Worm (Caenorhabditis elegans): ENCODE data around the gene C17A2.2.

C17A2.2 gene

DNA sequence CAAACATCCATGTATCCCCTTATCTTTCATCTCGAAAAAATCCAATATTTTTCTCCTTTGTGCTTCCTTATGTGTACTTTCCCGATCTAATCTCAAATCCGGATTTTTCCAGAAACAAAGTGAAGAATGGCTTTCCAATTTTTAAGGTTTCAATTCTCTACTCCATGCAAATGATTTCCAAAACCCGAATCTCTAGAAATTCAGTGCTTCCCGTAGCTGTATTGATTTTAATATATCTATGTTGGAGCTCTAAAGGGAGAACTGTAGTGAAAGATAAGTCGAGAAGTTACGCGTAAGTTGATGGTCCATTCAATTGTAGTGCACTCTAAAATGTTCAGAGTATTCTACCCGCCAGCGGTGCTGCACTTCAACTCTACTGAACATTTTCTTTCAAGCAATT is 6.6 kb upstream of the C17A2.2 start, which contains the start of gene C17A2.4:
Gene C17A2.4, plus strand, starts transcription at position 301 of the 400 bp plus-strand sequence.
- TF ChIP-seq gei-17 (GFP tag; optimal IDR thresholded peaks at IDR 0.05) (no peak), Y56A3A.18 (GFP tag; IDR thresholded peaks at IDR 0.05) (no peak), attf-6 (GFP tag; IDR thresholded peaks at IDR 0.05) (no peak), hlh-26 (GFP tag; conservative IDR thresholded peaks at IDR 0.05) (no peak), lsy-27 (tag; optimal IDR thresholded peaks at IDR 0.05; ENCODE audit: borderline replicate concordance, insufficient read depth) (no peak), Y53G8AR.9 (GFP tag; conservative IDR thresholded peaks at IDR 0.05) (no peak), hrde-1 (tag; optimal IDR thresholded peaks at IDR 0.05; ENCODE audit: borderline replicate concordance) (no peak), snpc-1.1 (tag; optimal IDR thresholded peaks at IDR 0.05; ENCODE audit: insufficient read depth) (no peak), chd-7 (tag; optimal IDR thresholded peaks at IDR 0.05) (no peak), T07F8.4 (tag; optimal IDR thresholded peaks at IDR 0.05) (no peak), ztf-25 (GFP tag; IDR thresholded peaks at IDR 0.05) (no peak), dpl-1 (GFP tag; optimal IDR thresholded peaks at IDR 0.05) (no peak), egrh-3 (GFP tag; IDR thresholded peaks at IDR 0.05) (no peak), D2030.7 (GFP tag; IDR thresholded peaks at IDR 0.05) (no peak)

DNA sequence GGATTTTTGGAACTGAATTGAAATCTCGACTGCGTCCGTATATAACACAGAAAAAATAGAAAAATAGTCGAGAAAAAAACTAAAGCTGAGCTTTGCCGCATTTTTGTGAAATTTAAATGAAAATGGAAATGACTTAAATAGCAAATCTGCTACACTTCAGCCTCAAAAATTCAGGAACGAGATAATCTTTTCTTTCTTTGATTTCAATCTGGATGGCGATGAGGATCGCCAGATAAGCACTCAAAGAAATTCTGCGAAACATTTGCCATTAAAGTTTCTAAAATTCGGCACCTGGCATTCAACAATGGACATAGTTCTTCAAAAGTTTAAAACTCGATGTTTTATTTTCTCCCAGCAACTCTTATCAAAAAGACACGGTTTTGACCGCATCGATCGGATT is 2.8 kb upstream of the C17A2.2 start, which contains the start of the genes C17A2.7 and C17A2.3:
Gene C17A2.7, minus strand, starts transcription at position 101 of the 400 bp plus-strand sequence.
Gene C17A2.3, plus strand, starts transcription at position 305 of the 400 bp plus-strand sequence.
- TF ChIP-seq ztf-6 (GFP tag; IDR thresholded peaks at IDR 0.05) (no peak), ekl-4 (GFP tag; IDR thresholded peaks at IDR 0.05) (no peak), lag-1 (GFP tag; IDR thresholded peaks at IDR 0.05) (no peak), ztf-26 (tag; optimal IDR thresholded peaks at IDR 0.05) (no peak), dpff-1 (tag; optimal IDR thresholded peaks at IDR 0.05) (no peak), ama-1 (optimal IDR thresholded peaks at IDR 0.05) (no peak), ama-1 (GFP tag; optimal IDR thresholded peaks at IDR 0.05) (no peak), lin-26 (GFP tag; IDR thresholded peaks at IDR 0.05) (no peak)

DNA sequence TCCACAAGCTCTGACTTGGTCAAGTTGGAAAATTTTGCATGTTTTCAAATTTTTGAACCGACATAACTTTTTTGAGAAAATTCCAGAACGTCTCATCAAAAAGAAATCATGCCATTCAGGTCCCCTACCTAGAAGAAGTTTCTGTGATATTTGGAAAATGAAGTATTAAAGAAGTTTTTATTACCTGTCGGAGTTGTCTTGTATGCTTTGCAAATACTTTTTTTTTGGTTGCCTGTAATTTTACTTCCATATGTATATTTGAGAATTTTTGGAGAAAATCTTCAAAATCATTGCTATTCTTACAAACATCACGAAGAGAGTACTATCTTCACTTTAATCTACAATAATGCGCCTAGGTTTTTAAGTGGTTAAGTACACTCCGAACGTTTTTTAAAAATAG is 4.5 kb downstream of the C17A2.2 start, which contains the start of gene nhr-72:
Gene nhr-72, minus strand, starts transcription at position 101 of the 400 bp plus-strand sequence.
- no peak for TF ChIP-seq snpc-3.4 (tag; optimal IDR thresholded peaks at IDR 0.05)
- no peak for TF ChIP-seq attf-5 (GFP tag; optimal IDR thresholded peaks at IDR 0.05)
- TF ChIP-seq F39B2.1 (GFP tag; IDR thresholded peaks at IDR 0.05), result no peak
- no peak for TF ChIP-seq attf-6 (GFP tag; IDR thresholded peaks at IDR 0.05)
- no peak for TF ChIP-seq Y56A3A.18 (GFP tag; IDR thresholded peaks at IDR 0.05)
- no peak for TF ChIP-seq aptf-2 (GFP tag; conservative IDR thresholded peaks at IDR 0.05)
- TF ChIP-seq ztf-3 (GFP tag; optimal IDR thresholded peaks at IDR 0.05), result no peak
- TF ChIP-seq cebp-1 (GFP tag; IDR thresholded peaks at IDR 0.05), result no peak
- no peak for TF ChIP-seq cebp-1 (tag; optimal IDR thresholded peaks at IDR 0.05)
- TF ChIP-seq K12H6.12 (tag; optimal IDR thresholded peaks at IDR 0.05), result no peak
- no peak for TF ChIP-seq snpc-4 (GFP tag; optimal IDR thresholded peaks at IDR 0.05)
- no peak for TF ChIP-seq snpc-4 (tag; optimal IDR thresholded peaks at IDR 0.05)
- TF ChIP-seq zim-3 (tag; optimal IDR thresholded peaks at IDR 0.05), result no peak

DNA sequence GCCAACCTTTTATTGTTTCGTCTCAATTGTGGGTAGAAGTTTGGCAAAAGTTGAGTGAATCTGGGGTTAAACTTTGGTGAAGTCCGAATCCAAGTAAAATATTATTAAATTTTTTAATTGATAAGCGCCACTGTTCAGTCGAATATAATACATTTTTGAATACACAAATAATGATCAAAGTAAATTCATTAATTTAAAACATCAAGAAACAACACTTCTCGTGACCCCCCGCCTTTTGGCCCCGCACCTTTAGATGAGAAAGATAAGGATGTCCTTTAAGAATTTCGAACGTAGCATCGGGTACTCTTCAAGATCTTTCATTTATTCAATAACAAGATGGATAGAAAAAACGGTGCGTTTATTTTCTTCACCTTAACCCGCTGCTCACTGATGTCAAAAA is 6.5 kb downstream of the C17A2.2 start, which contains the start of gene nhr-257:
Gene nhr-257, plus strand, starts transcription at position 301 of the 400 bp plus-strand sequence.
- TF ChIP-seq ceh-27 (GFP tag; optimal IDR thresholded peaks at IDR 0.05), result no peak
- TF ChIP-seq egl-44 (GFP tag; IDR thresholded peaks at IDR 0.05), result no peak
- TF ChIP-seq ceh-58 (GFP tag; IDR thresholded peaks at IDR 0.05), result no peak
- TF ChIP-seq F39B2.1 (GFP tag; IDR thresholded peaks at IDR 0.05), result no peak
- TF ChIP-seq ztf-25 (GFP tag; IDR thresholded peaks at IDR 0.05), result no peak
- no peak for TF ChIP-seq unc-62 (GFP tag; optimal IDR thresholded peaks at IDR 0.05)
- no peak for TF ChIP-seq mcd-1 (GFP tag; IDR thresholded peaks at IDR 0.05)
- no peak for TF ChIP-seq madf-6 (GFP tag; IDR thresholded peaks at IDR 0.05)
- TF ChIP-seq T07F8.4 (tag; optimal IDR thresholded peaks at IDR 0.05), result no peak
- no peak for TF ChIP-seq F23B12.7 (tag; optimal IDR thresholded peaks at IDR 0.05; ENCODE audit: insufficient read depth)
- TF ChIP-seq D2030.7 (GFP tag; IDR thresholded peaks at IDR 0.05), result no peak
- TF ChIP-seq T26A5.8 (tag; optimal IDR thresholded peaks at IDR 0.05), result no peak
- no peak for TF ChIP-seq tbp1 (GFP tag; optimal IDR thresholded peaks at IDR 0.05)
- no peak for TF ChIP-seq madf-8 (GFP tag; conservative IDR thresholded peaks at IDR 0.05)
- no peak for TF ChIP-seq K11D2.4 (GFP tag; IDR thresholded peaks at IDR 0.05)
- no peak for TF ChIP-seq fkh-3 (tag; optimal IDR thresholded peaks at IDR 0.05)
- TF ChIP-seq Y95B8A.8 (GFP tag; IDR thresholded peaks at IDR 0.05), result no peak

Data from whole organism, young adult.